Fruit fly (Drosophila melanogaster) S2 (cell line): ENCODE measurements around the gene CG6770.

ENCODE experiments used
- CG8478 ChIP-seq: fragments of >200 bp; optimal IDR thresholded peaks from 2 replicates; lab custom pipeline; 2018
- CTCF ChIP-seq, 2 experiments: fragments of >200 bp; optimal IDR thresholded peaks; 2 replicates each; lab custom pipeline; 2018

DNA sequence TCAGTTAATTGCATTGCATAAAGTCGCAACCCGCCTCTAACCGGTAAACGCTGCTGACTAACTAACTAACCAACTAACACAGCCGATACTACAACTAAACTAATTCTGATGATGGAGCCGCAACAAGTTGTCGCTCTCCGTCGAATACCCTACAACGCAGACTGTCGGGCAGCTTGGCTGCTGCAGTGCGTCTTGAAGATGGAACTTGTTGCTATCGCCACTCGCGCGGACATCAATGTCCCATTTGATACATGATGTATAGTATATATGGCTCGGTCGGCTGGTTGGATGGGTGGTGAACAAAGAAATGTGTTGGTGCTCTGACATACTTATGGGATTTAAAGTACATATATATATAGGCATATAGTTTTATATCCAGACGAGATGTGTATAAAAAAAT, 20.4 kb downstream of the CG6770 start:
- no peak for TF ChIP-seq CG8478 (lab: Kevin White, UChicago)
- no peak for TF ChIP-seq CTCF (optimal IDR thresholded peaks at IDR 0.05; lab: Kevin White, UChicago)
